Fruit fly (Drosophila melanogaster) whole organism, embryonic: ENCODE data around the gene CG11672.
A peak's percentile ranks its signal among the peaks of the same experiment; 100 is the strongest.

ENCODE experiments used
- Adf1 ChIP-seq: fragments of 200-800 bp; sonication (Bioruptor generic); IDR thresholded peaks from 2 replicates; pipeline ENCODE4 v1.3.6; 2022; ENCODE audit warnings: missing biosample characterization, missing genetic modification characterization
- C15 ChIP-seq: fragments of 200-800 bp; sonication (Bioruptor generic); IDR thresholded peaks from 3 replicates; pipeline ENCODE4 v1.3.6; 2022; ENCODE audit warnings: missing biosample characterization, missing genetic modification characterization
- CG10565 ChIP-seq: fragments of 200-800 bp; sonication (Bioruptor generic); optimal IDR thresholded peaks from 3 replicates; lab custom pipeline; 2016; ENCODE audit warnings: missing biosample characterization, mild to moderate bottlenecking, missing genetic modification characterization
- CG11093 ChIP-seq: fragments of 200-800 bp; sonication (Bioruptor generic); IDR thresholded peaks from 3 replicates; pipeline ENCODE4 v1.3.6; 2022; ENCODE audit warnings: missing biosample characterization, missing genetic modification characterization
- CG11504 ChIP-seq: fragments of 200-800 bp; sonication (Bioruptor generic); optimal IDR thresholded peaks from 3 replicates; lab custom pipeline; 2019; ENCODE audit warnings: missing biosample characterization, mild to moderate bottlenecking, missing genetic modification characterization, moderate library complexity
- CG12219 ChIP-seq: fragments of 200-800 bp; sonication (Bioruptor generic); optimal IDR thresholded peaks from 3 replicates; lab custom pipeline; 2018; ENCODE audit warnings: missing biosample characterization, mild to moderate bottlenecking, missing genetic modification characterization
- CG13894 ChIP-seq: fragments of 200-800 bp; sonication (Bioruptor generic); optimal IDR thresholded peaks from 3 replicates; lab custom pipeline; 2018; ENCODE audit warnings: missing biosample characterization, mild to moderate bottlenecking, missing genetic modification characterization, moderate library complexity
- CG14667 ChIP-seq: fragments of 200-800 bp; sonication (Bioruptor generic); IDR thresholded peaks from 2 replicates; pipeline ENCODE4 v1.3.6; 2022; ENCODE audit warnings: missing biosample characterization, missing genetic modification characterization
- CG16813 ChIP-seq: fragments of 200-800 bp; sonication (Bioruptor generic); IDR thresholded peaks from 3 replicates; pipeline ENCODE4 v1.3.6; 2022; ENCODE audit warnings: missing biosample characterization, missing genetic modification characterization; ENCODE audit not compliant: partially characterized antibody
- CG17328 ChIP-seq: fragments of 200-800 bp; sonication (Bioruptor generic); IDR thresholded peaks from 2 replicates; pipeline ENCODE4 v1.3.6; 2022; ENCODE audit warnings: missing biosample characterization, missing genetic modification characterization
- CG17385 ChIP-seq: fragments of 200-800 bp; sonication (Bioruptor generic); optimal IDR thresholded peaks from 3 replicates; lab custom pipeline; 2018; ENCODE audit warnings: missing biosample characterization, mild to moderate bottlenecking, missing genetic modification characterization
- CG2120 ChIP-seq: fragments of 200-800 bp; sonication (Bioruptor generic); optimal IDR thresholded peaks from 3 replicates; lab custom pipeline; 2016; ENCODE audit warnings: missing biosample characterization, missing genetic modification characterization
- CG4328 ChIP-seq: fragments of 200-800 bp; sonication (Bioruptor generic); optimal IDR thresholded peaks from 3 replicates; lab custom pipeline; 2017; ENCODE audit warnings: missing biosample characterization, missing genetic modification reagents, missing genetic modification characterization
- CG5180 ChIP-seq: fragments of 200-800 bp; sonication (Bioruptor generic); optimal IDR thresholded peaks from 3 replicates; lab custom pipeline; 2017; ENCODE audit warnings: missing biosample characterization, missing genetic modification characterization, mild to moderate bottlenecking, moderate library complexity, missing genetic modification reagents
- CG6683 ChIP-seq: fragments of 200-800 bp; sonication (Bioruptor generic); optimal IDR thresholded peaks from 2 replicates; lab custom pipeline; 2017; ENCODE audit warnings: missing biosample characterization, mild to moderate bottlenecking, missing genetic modification characterization, missing genetic modification reagents
- CG6765 ChIP-seq: fragments of 200-800 bp; sonication (Bioruptor generic); optimal IDR thresholded peaks from 3 replicates; lab custom pipeline; 2017; ENCODE audit warnings: missing biosample characterization, mild to moderate bottlenecking, missing genetic modification characterization
- CG7987 ChIP-seq: fragments of 200-800 bp; sonication (Bioruptor generic); optimal IDR thresholded peaks from 2 replicates; lab custom pipeline; 2018; ENCODE audit warnings: missing biosample characterization, mild to moderate bottlenecking, missing genetic modification characterization, moderate library complexity
- Chrac-16 ChIP-seq: fragments of 200-800 bp; sonication (Bioruptor generic); optimal IDR thresholded peaks from 3 replicates; lab custom pipeline; 2016; ENCODE audit warnings: missing biosample characterization, missing genetic modification characterization
- CoRest ChIP-seq: fragments of 200-800 bp; sonication (Bioruptor generic); optimal IDR thresholded peaks from 3 replicates; lab custom pipeline; 2018; ENCODE audit warnings: missing biosample characterization, mild to moderate bottlenecking, missing genetic modification characterization, moderate library complexity
- Ets97D ChIP-seq: fragments of 200-800 bp; sonication (Bioruptor generic); optimal IDR thresholded peaks from 3 replicates; lab custom pipeline; 2016; ENCODE audit warnings: missing biosample characterization, missing genetic modification characterization
- Fer1 ChIP-seq: fragments of 200-800 bp; sonication (Bioruptor generic); optimal IDR thresholded peaks from 2 replicates; lab custom pipeline; 2017; ENCODE audit warnings: missing biosample characterization, mild to moderate bottlenecking, missing genetic modification characterization
- GATAe ChIP-seq: fragments of 200-800 bp; sonication (Bioruptor generic); conservative IDR thresholded peaks from 2 replicates; pipeline ENCODE4 v1.3.6; 2022; ENCODE audit warnings: missing biosample characterization, missing genetic modification characterization
- HHEX ChIP-seq: fragments of 200-800 bp; sonication (Bioruptor generic); optimal IDR thresholded peaks from 3 replicates; lab custom pipeline; 2017; ENCODE audit warnings: missing biosample characterization, mild to moderate bottlenecking, missing genetic modification characterization, missing genetic modification reagents
- HLH54F ChIP-seq: fragments of 200-800 bp; sonication (Bioruptor generic); optimal IDR thresholded peaks from 3 replicates; lab custom pipeline; 2016; ENCODE audit warnings: missing biosample characterization, missing genetic modification characterization
- MBD-R2 ChIP-seq: fragments of 200-800 bp; sonication (Bioruptor generic); IDR thresholded peaks from 2 replicates; pipeline ENCODE4 v1.3.6; 2022; ENCODE audit warnings: missing biosample characterization, missing genetic modification characterization
- Meics ChIP-seq: fragments of 200-800 bp; sonication (Bioruptor generic); optimal IDR thresholded peaks from 2 replicates; lab custom pipeline; 2017; ENCODE audit warnings: missing biosample characterization, mild to moderate bottlenecking, missing genetic modification characterization
- Mes4 ChIP-seq: fragments of 200-800 bp; sonication (Bioruptor generic); optimal IDR thresholded peaks from 2 replicates; lab custom pipeline; 2016; ENCODE audit warnings: missing biosample characterization, missing genetic modification characterization
- NK7.1 ChIP-seq: fragments of 200-800 bp; sonication (Bioruptor generic); optimal IDR thresholded peaks from 3 replicates; lab custom pipeline; 2016; ENCODE audit warnings: missing biosample characterization, missing genetic modification characterization
- Ptx1 ChIP-seq: fragments of 200-800 bp; sonication (Bioruptor generic); IDR thresholded peaks from 2 replicates; pipeline ENCODE4 v1.3.6; 2022; ENCODE audit warnings: missing biosample characterization, missing genetic modification characterization
- Scr ChIP-seq: fragments of 200-800 bp; sonication (Bioruptor generic); IDR thresholded peaks from 2 replicates; pipeline ENCODE4 v1.3.6; 2022; ENCODE audit warnings: missing biosample characterization, missing genetic modification characterization; ENCODE audit not compliant: partially characterized antibody
- Sox100B ChIP-seq: fragments of 200-800 bp; sonication (Bioruptor generic); optimal IDR thresholded peaks from 3 replicates; lab custom pipeline; 2018; ENCODE audit warnings: missing biosample characterization, mild to moderate bottlenecking, missing genetic modification characterization
- Sry-δ ChIP-seq: fragments of 200-800 bp; sonication (Bioruptor generic); optimal IDR thresholded peaks from 2 replicates; lab custom pipeline; 2016; ENCODE audit warnings: missing biosample characterization, missing genetic modification characterization
- Usf ChIP-seq: fragments of 200-800 bp; sonication (Bioruptor generic); optimal IDR thresholded peaks from 2 replicates; lab custom pipeline; 2017; ENCODE audit warnings: missing genotype, missing biosample characterization, missing genetic modification characterization
- Xrp1 ChIP-seq: fragments of 200-800 bp; sonication (Bioruptor generic); IDR thresholded peaks from 2 replicates; pipeline ENCODE4 v1.3.6; 2022; ENCODE audit warnings: missing biosample characterization, missing genetic modification characterization
- ara ChIP-seq: fragments of 200-800 bp; sonication (Bioruptor generic); IDR thresholded peaks from 2 replicates; pipeline ENCODE4 v1.3.6; 2022; ENCODE audit warnings: missing biosample characterization, missing genetic modification characterization
- bab2 ChIP-seq: fragments of 200-800 bp; sonication (Bioruptor generic); optimal IDR thresholded peaks from 2 replicates; lab custom pipeline; 2016; ENCODE audit warnings: missing biosample characterization, missing genetic modification characterization
- br ChIP-seq: fragments of >200 bp; optimal IDR thresholded peaks from 2 replicates; lab custom pipeline; 2017
- chif ChIP-seq, 2 experiments: fragments of 200-800 bp; sonication (Bioruptor generic); optimal IDR thresholded peaks; 3 replicates each; lab custom pipeline; 2016; ENCODE audit warnings: missing biosample characterization in 2 of 2, missing genetic modification characterization in 2 of 2
- chn ChIP-seq: fragments of 200-800 bp; sonication (Bioruptor generic); optimal IDR thresholded peaks from 2 replicates; lab custom pipeline; 2016; ENCODE audit warnings: missing biosample characterization, missing genetic modification characterization
- emc ChIP-seq: fragments of 200-800 bp; sonication (Bioruptor generic); optimal IDR thresholded peaks from 2 replicates; lab custom pipeline; 2016; ENCODE audit warnings: missing biosample characterization, missing genetic modification characterization
- gro ChIP-seq: fragments of 200-800 bp; sonication (Bioruptor generic); optimal IDR thresholded peaks from 2 replicates; lab custom pipeline; 2016; ENCODE audit warnings: missing biosample characterization, missing genetic modification characterization
- gsb ChIP-seq: fragments of 200-800 bp; sonication (Bioruptor generic); IDR thresholded peaks from 2 replicates; pipeline ENCODE4 v1.3.6; 2022; ENCODE audit warnings: missing biosample characterization, missing genetic modification characterization
- kay ChIP-seq: fragments of 200-800 bp; sonication (Bioruptor generic); optimal IDR thresholded peaks from 2 replicates; lab custom pipeline; 2016; ENCODE audit warnings: missing biosample characterization, missing genetic modification characterization
- mirr ChIP-seq: fragments of 200-800 bp; sonication (Bioruptor generic); optimal IDR thresholded peaks from 3 replicates; lab custom pipeline; 2018; ENCODE audit warnings: missing biosample characterization, mild to moderate bottlenecking, missing genetic modification characterization
- nerfin-2 ChIP-seq: fragments of 200-800 bp; sonication (Bioruptor generic); IDR thresholded peaks from 2 replicates; pipeline ENCODE4 v1.3.6; 2022; ENCODE audit warnings: missing biosample characterization, missing genetic modification characterization; ENCODE audit not compliant: partially characterized antibody
- row ChIP-seq: fragments of 200-800 bp; sonication (Bioruptor generic); IDR thresholded peaks from 3 replicates; pipeline ENCODE4 v1.3.6; 2022; ENCODE audit warnings: missing biosample characterization, missing genetic modification characterization
- seq ChIP-seq: fragments of 200-800 bp; sonication (Bioruptor generic); IDR thresholded peaks from 2 replicates; pipeline ENCODE4 v1.3.6; 2022; ENCODE audit warnings: missing biosample characterization, missing genetic modification characterization
- sim ChIP-seq: fragments of 200-800 bp; sonication (Bioruptor generic); IDR thresholded peaks from 2 replicates; pipeline ENCODE4 v1.3.6; 2022; ENCODE audit warnings: missing biosample characterization, missing genetic modification characterization
- ssp ChIP-seq: fragments of 200-800 bp; sonication (Bioruptor generic); IDR thresholded peaks from 2 replicates; pipeline ENCODE4 v1.3.6; 2022; ENCODE audit warnings: missing biosample characterization, missing genetic modification characterization
- stwl ChIP-seq: fragments of 200-800 bp; sonication (Bioruptor generic); optimal IDR thresholded peaks from 3 replicates; lab custom pipeline; 2018; ENCODE audit warnings: missing biosample characterization, mild to moderate bottlenecking, missing genetic modification characterization, moderate library complexity
- sug ChIP-seq: fragments of 200-800 bp; optimal IDR thresholded peaks from 2 replicates; lab custom pipeline; 2019; ENCODE audit warnings: missing biosample characterization, mild to moderate bottlenecking, missing genetic modification characterization, moderate library complexity
- tup ChIP-seq: fragments of 200-800 bp; sonication (Bioruptor generic); optimal IDR thresholded peaks from 2 replicates; lab custom pipeline; 2016; ENCODE audit warnings: missing biosample characterization, mild to moderate bottlenecking, missing genetic modification characterization, moderate library complexity
- usp ChIP-seq: fragments of >200 bp; optimal IDR thresholded peaks from 2 replicates; lab custom pipeline; 2017; ENCODE audit warnings: missing biosample characterization, missing genetic modification characterization

The CG11672 gene

dm6 chr3R:8303848-8304247 is 13.5 kb upstream of the CG11672 start, which contains the start of gene nac (continued):
- TF ChIP-seq CG11504 (tag; lab: Kevin White, UChicago) (no peak), chn (no peak), Chrac-16 (GFP tag; lab: Kevin White, UChicago) (no peak), Usf (no peak), seq (GFP tag; lab: Robert Waterston, UW) (no peak), mirr (GFP tag; lab: Kevin White, UChicago) (no peak), stwl (tag; lab: Kevin White, UChicago) (no peak), CG13894 (tag; lab: Kevin White, UChicago) (no peak), Sox100B (GFP tag; lab: Kevin White, UChicago) (no peak), CG4328 (GFP tag; lab: Kevin White, UChicago) (no peak), usp (no peak), Adf1 (GFP tag; lab: Robert Waterston, UW) (no peak), CG10565 (GFP tag; lab: Kevin White, UChicago) (no peak), ara (no peak), br (no peak), gsb (GFP tag; lab: Robert Waterston, UW) (no peak), Fer1 (GFP tag; lab: Kevin White, UChicago) (no peak), CG17385 (peak; percentile 12), CG16813 (GFP tag; lab: Robert Waterston, UW) (no peak), CG11093 (no peak), CG14667 (no peak), GATAe (GFP tag; lab: Robert Waterston, UW) (no peak), tup (no peak), chif (GFP tag; optimal IDR thresholded peaks at IDR 0.05; lab: Kevin White, UChicago) (no peak), Scr (GFP tag; lab: Robert Waterston, UW) (no peak), CG2120 (GFP tag; lab: Kevin White, UChicago) (peak; percentile 34), Ptx1 (no peak), MBD-R2 (GFP tag; lab: Robert Waterston, UW) (peak; percentile 79), CG17328 (GFP tag; lab: Robert Waterston, UW) (no peak; the same call in 1 of the 2 replicates), CG7987 (GFP tag; lab: Kevin White, UChicago) (peak; percentile 12), C15 (no peak), sim (GFP tag; lab: Robert Waterston, UW) (no peak), HLH54F (GFP tag; lab: Kevin White, UChicago) (no peak), row (peak; percentile 94), emc (GFP tag; lab: Kevin White, UChicago) (no peak), Mes4 (GFP tag; lab: Kevin White, UChicago) (no peak), NK7.1 (GFP tag; lab: Kevin White, UChicago) (no peak), Meics (peak; percentile 10), nerfin-2 (GFP tag; lab: Robert Waterston, UW) (no peak), CG5180 (no peak), Ets97D (GFP tag; lab: Kevin White, UChicago) (no peak), Sry-δ (GFP tag; lab: Kevin White, UChicago) (no peak), CG6683 (GFP tag; lab: Kevin White, UChicago) (no peak), HHEX (GFP tag; lab: Kevin White, UChicago) (no peak), CG12219 (GFP tag; lab: Kevin White, UChicago) (no peak), Xrp1 (GFP tag; lab: Robert Waterston, UW) (peak; percentile 24; the same call in 1 of the 2 replicates), ssp (GFP tag; lab: Robert Waterston, UW) (no peak), gro (GFP tag; lab: Kevin White, UChicago) (no peak), CG6765 (GFP tag; lab: Kevin White, UChicago) (no peak), sug (tag; lab: Kevin White, UChicago) (peak; percentile 9), CoRest (tag; lab: Kevin White, UChicago) (no peak), kay (no peak), bab2 (no peak)
